Fruit fly (Drosophila melanogaster) whole organism, embryonic: ENCODE data around the gene MICAL-like.

Source experiments
- Atf-2 ChIP-seq: fragments of 200-800 bp; sonication (Bioruptor generic); optimal IDR thresholded peaks from 2 replicates; lab custom pipeline; 2016; ENCODE audit warnings: missing biosample characterization, missing genetic modification characterization
- Bteb2 ChIP-seq: fragments of 200-800 bp; sonication (Bioruptor generic); optimal IDR thresholded peaks from 2 replicates; lab custom pipeline; 2016; ENCODE audit warnings: missing biosample characterization, missing genetic modification characterization
- CG10147 ChIP-seq: fragments of 200-800 bp; sonication (Bioruptor generic); optimal IDR thresholded peaks from 2 replicates; lab custom pipeline; 2019; ENCODE audit warnings: missing biosample characterization, mild to moderate bottlenecking, missing genetic modification characterization, moderate library complexity
- CG10366 ChIP-seq: fragments of 200-800 bp; sonication (Bioruptor generic); IDR thresholded peaks from 2 replicates; pipeline ENCODE4 v1.3.6; 2022; ENCODE audit warnings: missing biosample characterization, missing genetic modification characterization
- CG10543 ChIP-seq: fragments of 200-800 bp; sonication (Bioruptor generic); optimal IDR thresholded peaks from 3 replicates; lab custom pipeline; 2017; ENCODE audit warnings: missing biosample characterization, mild to moderate bottlenecking, missing genetic modification characterization, moderate library complexity
- CG11456 ChIP-seq: fragments of 200-800 bp; sonication (Bioruptor generic); IDR thresholded peaks from 3 replicates; pipeline ENCODE4 v1.3.6; 2022; ENCODE audit warnings: missing biosample characterization, missing genetic modification characterization
- CG11504 ChIP-seq: fragments of 200-800 bp; sonication (Bioruptor generic); optimal IDR thresholded peaks from 3 replicates; lab custom pipeline; 2019; ENCODE audit warnings: missing biosample characterization, mild to moderate bottlenecking, missing genetic modification characterization, moderate library complexity
- CG12155 ChIP-seq: fragments of 200-800 bp; sonication (Bioruptor generic); optimal IDR thresholded peaks from 3 replicates; lab custom pipeline; 2016; ENCODE audit warnings: missing biosample characterization, missing genetic modification characterization
- CG13287 ChIP-seq: fragments of 200-800 bp; sonication (Bioruptor generic); IDR thresholded peaks from 2 replicates; pipeline ENCODE4 v1.3.6; 2022; ENCODE audit warnings: missing biosample characterization, missing genetic modification characterization; ENCODE audit not compliant: partially characterized antibody
- CG15011 ChIP-seq: fragments of 200-800 bp; sonication (Bioruptor generic); optimal IDR thresholded peaks from 3 replicates; lab custom pipeline; 2018; ENCODE audit warnings: missing biosample characterization, mild to moderate bottlenecking, missing genetic modification characterization
- CG15269 ChIP-seq: fragments of 200-800 bp; sonication (Bioruptor generic); optimal IDR thresholded peaks from 2 replicates; lab custom pipeline; 2018; ENCODE audit warnings: missing biosample characterization, mild to moderate bottlenecking, missing genetic modification characterization, moderate library complexity
- CG1603 ChIP-seq: fragments of 200-800 bp; sonication (Bioruptor generic); optimal IDR thresholded peaks from 2 replicates; lab custom pipeline; 2019; ENCODE audit warnings: missing biosample characterization, mild to moderate bottlenecking, missing genetic modification characterization, moderate library complexity
- CG2129 ChIP-seq: fragments of 200-800 bp; sonication (Bioruptor generic); IDR thresholded peaks from 2 replicates; pipeline ENCODE4 v1.3.6; 2022; ENCODE audit warnings: missing biosample characterization, missing genetic modification characterization; ENCODE audit not compliant: partially characterized antibody
- CG30020 ChIP-seq: fragments of 200-800 bp; optimal IDR thresholded peaks from 2 replicates; lab custom pipeline; 2019; ENCODE audit warnings: missing biosample characterization, mild to moderate bottlenecking, missing genetic modification characterization, moderate library complexity
- CG32532 ChIP-seq: fragments of 200-800 bp; sonication (Bioruptor generic); IDR thresholded peaks from 2 replicates; pipeline ENCODE4 v1.3.6; 2022; ENCODE audit warnings: missing biosample characterization, missing genetic modification characterization
- CG4617 ChIP-seq: fragments of 200-800 bp; sonication (Bioruptor generic); optimal IDR thresholded peaks from 3 replicates; lab custom pipeline; 2016; ENCODE audit warnings: missing biosample characterization, missing genetic modification characterization, borderline replicate concordance
- CG6791 ChIP-seq: fragments of 200-800 bp; sonication (Bioruptor generic); IDR thresholded peaks from 3 replicates; pipeline ENCODE4 v1.3.6; 2022; ENCODE audit warnings: missing biosample characterization, missing genetic modification characterization; ENCODE audit not compliant: partially characterized antibody
- CG8388 ChIP-seq: fragments of 200-800 bp; sonication (Bioruptor generic); optimal IDR thresholded peaks from 2 replicates; lab custom pipeline; 2019; ENCODE audit warnings: missing biosample characterization, mild to moderate bottlenecking, missing genetic modification characterization, moderate library complexity
- Elba2 ChIP-seq: fragments of 200-800 bp; sonication (Bioruptor generic); optimal IDR thresholded peaks from 3 replicates; lab custom pipeline; 2016; ENCODE audit warnings: missing biosample characterization, missing genetic modification characterization
- HLH3B ChIP-seq: fragments of 200-800 bp; sonication (Bioruptor generic); IDR thresholded peaks from 2 replicates; pipeline ENCODE4 v1.3.6; 2022; ENCODE audit warnings: missing biosample characterization, missing genetic modification characterization
- Hand ChIP-seq: fragments of 200-800 bp; sonication (Bioruptor generic); optimal IDR thresholded peaks from 2 replicates; lab custom pipeline; 2017; ENCODE audit warnings: mild to moderate bottlenecking, missing biosample characterization, missing genetic modification reagents, missing genetic modification characterization
- Optix ChIP-seq: fragments of 200-800 bp; sonication (Bioruptor generic); IDR thresholded peaks from 3 replicates; pipeline ENCODE4 v1.3.6; 2022; ENCODE audit warnings: missing biosample characterization, missing genetic modification characterization
- Pdp1 ChIP-seq, 2 experiments: fragments of 200-800 bp; sonication (Bioruptor generic); optimal IDR thresholded peaks; 3 replicates each; lab custom pipeline; 2016; ENCODE audit warnings: missing biosample characterization in 2 of 2, missing genetic modification characterization in 2 of 2, mild to moderate bottlenecking in 1 of 2, moderate library complexity in 1 of 2
- Rfx ChIP-seq: fragments of 200-800 bp; sonication (Bioruptor generic); IDR thresholded peaks from 2 replicates; pipeline ENCODE4 v1.3.6; 2022; ENCODE audit warnings: missing biosample characterization, missing genetic modification characterization
- Usf ChIP-seq: fragments of 200-800 bp; sonication (Bioruptor generic); optimal IDR thresholded peaks from 2 replicates; lab custom pipeline; 2017; ENCODE audit warnings: missing genotype, missing biosample characterization, missing genetic modification characterization
- abd-A ChIP-seq: fragments of 200-800 bp; sonication (Bioruptor generic); optimal IDR thresholded peaks from 3 replicates; lab custom pipeline; 2019; ENCODE audit warnings: missing biosample characterization, mild to moderate bottlenecking, missing genetic modification characterization, moderate library complexity
- bbx ChIP-seq: fragments of 200-800 bp; sonication (Bioruptor generic); IDR thresholded peaks from 2 replicates; pipeline ENCODE4 v1.3.6; 2022; ENCODE audit warnings: missing biosample characterization, missing genetic modification characterization; ENCODE audit not compliant: partially characterized antibody
- br ChIP-seq: fragments of >200 bp; optimal IDR thresholded peaks from 2 replicates; lab custom pipeline; 2017
- cad ChIP-seq: fragments of >200 bp; optimal IDR thresholded peaks from 2 replicates; lab custom pipeline; 2017; ENCODE audit warnings: missing biosample characterization, missing genetic modification characterization
- cas ChIP-seq: fragments of 200-800 bp; sonication (Bioruptor generic); IDR thresholded peaks from 2 replicates; pipeline ENCODE4 v1.3.6; 2022; ENCODE audit warnings: missing biosample characterization, missing genetic modification characterization
- croc ChIP-seq: fragments of 200-800 bp; sonication (Bioruptor generic); conservative IDR thresholded peaks from 3 replicates; pipeline ENCODE4 v1.3.6; 2022; ENCODE audit warnings: missing biosample characterization, missing genetic modification characterization
- crp ChIP-seq, 2 experiments: fragments of 200-800 bp; sonication (Bioruptor generic); optimal IDR thresholded peaks; 2 replicates in 1 of 2; 3 replicates in 1 of 2; lab custom pipeline; 2017; ENCODE audit warnings: missing biosample characterization in 2 of 2, missing genetic modification characterization in 2 of 2, mild to moderate bottlenecking in 1 of 2, moderate library complexity in 1 of 2
- dati ChIP-seq: fragments of 200-800 bp; sonication (Bioruptor generic); IDR thresholded peaks from 2 replicates; pipeline ENCODE4 v1.3.6; 2022; ENCODE audit warnings: missing biosample characterization, missing genetic modification characterization
- fd96Cb ChIP-seq: fragments of 200-800 bp; sonication (Bioruptor generic); optimal IDR thresholded peaks from 2 replicates; lab custom pipeline; 2018; ENCODE audit warnings: missing biosample characterization, mild to moderate bottlenecking, missing genetic modification characterization, moderate library complexity
- gro ChIP-seq: fragments of 200-800 bp; sonication (Bioruptor generic); optimal IDR thresholded peaks from 2 replicates; lab custom pipeline; 2016; ENCODE audit warnings: missing biosample characterization, missing genetic modification characterization
- hbn ChIP-seq: fragments of 200-800 bp; sonication (Bioruptor generic); IDR thresholded peaks from 2 replicates; pipeline ENCODE4 v1.3.6; 2022; ENCODE audit warnings: missing biosample characterization, missing genetic modification characterization; ENCODE audit not compliant: partially characterized antibody
- kah ChIP-seq: fragments of 200-800 bp; sonication (Bioruptor generic); optimal IDR thresholded peaks from 2 replicates; lab custom pipeline; 2018; ENCODE audit warnings: missing biosample characterization, mild to moderate bottlenecking, missing genetic modification characterization
- klu ChIP-seq: fragments of 200-800 bp; sonication (Bioruptor generic); IDR thresholded peaks from 2 replicates; pipeline ENCODE4 v1.3.6; 2022; ENCODE audit warnings: missing biosample characterization, missing genetic modification characterization
- mirr ChIP-seq: fragments of 200-800 bp; sonication (Bioruptor generic); optimal IDR thresholded peaks from 3 replicates; lab custom pipeline; 2018; ENCODE audit warnings: missing biosample characterization, mild to moderate bottlenecking, missing genetic modification characterization
- pb ChIP-seq: fragments of 200-800 bp; sonication (Bioruptor generic); optimal IDR thresholded peaks from 3 replicates; lab custom pipeline; 2016; ENCODE audit warnings: missing biosample characterization, missing genetic modification characterization
- pfk ChIP-seq: fragments of 200-800 bp; sonication (Bioruptor generic); optimal IDR thresholded peaks from 2 replicates; lab custom pipeline; 2018; ENCODE audit warnings: missing biosample characterization, mild to moderate bottlenecking, missing genetic modification characterization, moderate library complexity
- phol ChIP-seq: fragments of 200-800 bp; sonication (Bioruptor generic); optimal IDR thresholded peaks from 3 replicates; lab custom pipeline; 2018; ENCODE audit warnings: missing biosample characterization, mild to moderate bottlenecking, missing genetic modification characterization, moderate library complexity
- pros ChIP-seq: fragments of 200-800 bp; sonication (Bioruptor generic); optimal IDR thresholded peaks from 3 replicates; lab custom pipeline; 2019; ENCODE audit warnings: missing biosample characterization, mild to moderate bottlenecking, missing genetic modification characterization, moderate library complexity
- pzg ChIP-seq: fragments of 200-800 bp; sonication (Bioruptor generic); optimal IDR thresholded peaks from 3 replicates; lab custom pipeline; 2018; ENCODE audit warnings: missing biosample characterization, mild to moderate bottlenecking, missing genetic modification characterization, moderate library complexity
- ro ChIP-seq: fragments of 200-800 bp; sonication (Bioruptor generic); IDR thresholded peaks from 2 replicates; pipeline ENCODE4 v1.3.6; 2022; ENCODE audit warnings: missing biosample characterization, missing genetic modification characterization
- scrt ChIP-seq: fragments of 200-800 bp; sonication (Bioruptor generic); optimal IDR thresholded peaks from 2 replicates; lab custom pipeline; 2018; ENCODE audit warnings: missing biosample characterization, mild to moderate bottlenecking, missing genetic modification characterization, moderate library complexity
- stwl ChIP-seq: fragments of 200-800 bp; sonication (Bioruptor generic); optimal IDR thresholded peaks from 3 replicates; lab custom pipeline; 2018; ENCODE audit warnings: missing biosample characterization, mild to moderate bottlenecking, missing genetic modification characterization, moderate library complexity
- sug ChIP-seq: fragments of 200-800 bp; optimal IDR thresholded peaks from 2 replicates; lab custom pipeline; 2019; ENCODE audit warnings: missing biosample characterization, mild to moderate bottlenecking, missing genetic modification characterization, moderate library complexity
- zfh2 ChIP-seq: fragments of 200-800 bp; sonication (Bioruptor generic); optimal IDR thresholded peaks from 2 replicates; lab custom pipeline; 2016; ENCODE audit warnings: missing biosample characterization, missing genetic modification characterization

Gene MICAL-like

dm6 chr3L:13036706-13037457 is 21.8 kb upstream of the MICAL-like start, which contains the start of gene Srrm1 (continued):
- TF ChIP-seq CG32532 (GFP tag; lab: Robert Waterston, UW) (peak; percentile 41), mirr (GFP tag; lab: Kevin White, UChicago) (no peak), Pdp1 (GFP tag; optimal IDR thresholded peaks at IDR 0.05; lab: Kevin White, UChicago) (peak; percentile 36 to 53), br (no peak), fd96Cb (tag; lab: Kevin White, UChicago) (no peak), zfh2 (GFP tag; lab: Kevin White, UChicago) (peak; percentile 61), CG8388 (GFP tag; lab: Kevin White, UChicago) (no peak), CG13287 (GFP tag; lab: Robert Waterston, UW) (peak; percentile 93), CG1603 (tag; lab: Kevin White, UChicago) (peak; percentile 69), Usf (GFP tag; lab: Kevin White, UChicago) (no peak), CG2129 (GFP tag; lab: Robert Waterston, UW) (peak; percentile 70), HLH3B (GFP tag; lab: Robert Waterston, UW) (no peak), CG6791 (GFP tag; lab: Robert Waterston, UW) (peak; percentile 88), sug (tag; lab: Kevin White, UChicago) (peak; percentile 83), Hand (GFP tag; lab: Kevin White, UChicago) (no peak), hbn (GFP tag; lab: Robert Waterston, UW) (peak; percentile 87), pb (GFP tag; lab: Kevin White, UChicago) (no peak), croc (GFP tag; lab: Robert Waterston, UW) (no peak), phol (tag; lab: Kevin White, UChicago) (peak; percentile 56), Elba2 (GFP tag; lab: Kevin White, UChicago) (no peak), CG10366 (GFP tag; lab: Robert Waterston, UW) (no peak), CG4617 (GFP tag; lab: Kevin White, UChicago) (peak; percentile 90), Optix (GFP tag; lab: Robert Waterston, UW) (no peak), ro (no peak), abd-A (peak; percentile 17), klu (GFP tag; lab: Robert Waterston, UW) (no peak), Atf-2 (GFP tag; lab: Kevin White, UChicago) (peak; percentile 17), gro (GFP tag; lab: Kevin White, UChicago) (peak; percentile 52), CG10147 (GFP tag; lab: Kevin White, UChicago) (no peak), CG11456 (GFP tag; lab: Robert Waterston, UW) (peak; percentile 17; the same call in 1 of the 3 replicates), CG15011 (GFP tag; lab: Kevin White, UChicago) (no peak), pzg (GFP tag; lab: Kevin White, UChicago) (peak; percentile 92), bbx (GFP tag; lab: Robert Waterston, UW) (peak; percentile 92), dati (GFP tag; lab: Robert Waterston, UW) (no peak), pfk (GFP tag; lab: Kevin White, UChicago) (peak; percentile 25), cad (GFP tag; lab: Kevin White, UChicago) (peak; percentile 71), Bteb2 (GFP tag; lab: Kevin White, UChicago) (peak; percentile 20), CG15269 (no peak), scrt (GFP tag; lab: Kevin White, UChicago) (no peak), cas (GFP tag; lab: Robert Waterston, UW) (no peak), CG11504 (tag; lab: Kevin White, UChicago) (peak; percentile 20), stwl (tag; lab: Kevin White, UChicago) (peak; percentile 58), CG10543 (peak; percentile 31), Rfx (peak; percentile 66), kah (GFP tag; lab: Kevin White, UChicago) (no peak), CG30020 (tag; lab: Kevin White, UChicago) (peak; percentile 45), pros (no peak), CG12155 (peak; percentile 48), crp (GFP tag; optimal IDR thresholded peaks at IDR 0.05; lab: Kevin White, UChicago) (peak in 1 of 2 experiments; percentile 20)
